Fruit fly (Drosophila melanogaster) whole organism, wandering third instar larva: ENCODE results near the gene ND-42.

Experiments used
- fru ChIP-seq: fragments of 200-800 bp; sonication (Bioruptor generic); optimal IDR thresholded peaks from 3 replicates; lab custom pipeline; 2016; ENCODE audit warnings: missing biosample characterization, mild to moderate bottlenecking, missing genetic modification characterization
- psq ChIP-seq: fragments of 200-800 bp; sonication (Bioruptor generic); optimal IDR thresholded peaks from 3 replicates; lab custom pipeline; 2017; ENCODE audit warnings: missing biosample characterization, mild to moderate bottlenecking, missing genetic modification characterization, moderate library complexity

DNA sequence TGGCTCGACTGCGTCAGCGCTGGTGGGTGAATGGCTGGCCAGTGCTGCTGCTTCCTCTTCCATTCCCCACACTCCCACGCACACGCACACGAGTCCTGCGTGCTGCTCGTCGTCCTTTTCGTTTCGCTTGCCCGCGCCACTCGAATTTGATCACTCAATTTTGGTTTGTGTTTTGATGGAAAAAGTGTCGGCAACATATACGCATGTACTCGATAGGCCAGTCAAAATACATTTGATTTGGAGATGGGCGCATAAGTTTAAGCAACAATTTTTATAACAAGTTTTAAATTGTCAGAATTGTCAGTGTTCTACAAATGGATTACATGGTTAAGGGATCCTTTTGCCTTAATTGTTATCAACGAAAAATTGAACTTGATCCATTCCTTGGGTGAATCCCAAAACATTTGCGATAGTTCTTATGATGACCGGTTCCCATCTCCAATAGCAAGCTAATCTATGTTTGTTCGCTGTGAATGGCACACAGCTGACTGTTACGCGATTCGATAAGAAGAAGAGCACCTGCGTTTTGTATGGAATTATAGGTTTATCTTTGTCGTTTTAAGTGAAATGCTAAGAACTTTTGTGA lies 4.4 kb upstream of the ND-42 start, which contains the start of the genes Mitofilin and mRpL35:
- peak; percentile 46 for TF ChIP-seq psq (GFP tag; lab: Kevin White, UChicago)
- peak; percentile 53 for TF ChIP-seq fru (GFP tag; lab: Kevin White, UChicago)
